Worm (Caenorhabditis elegans) whole organism, late embryonic: Measurements from ENCODE around the gene str-44.

Source experiments
- C08G9.2 ChIP-seq: sonication (generic microtip); optimal IDR thresholded peaks from 2 replicates; lab custom pipeline; 2016; ENCODE audit warnings: mild to moderate bottlenecking, missing genetic modification characterization, moderate library complexity, missing compliant biosample characterization
- K02D7.2 ChIP-seq: sonication (generic microtip); optimal IDR thresholded peaks from 2 replicates; lab custom pipeline; 2017; ENCODE audit warnings: mild to moderate bottlenecking, missing genetic modification characterization, missing compliant biosample characterization
- K09A11.1 ChIP-seq: sonication (generic microtip); optimal IDR thresholded peaks from 2 replicates; lab custom pipeline; 2017; ENCODE audit warnings: antibody characterized with exemption, mild to moderate bottlenecking, missing genetic modification characterization, missing compliant biosample characterization; ENCODE audit not compliant: insufficient read depth
- T23F11.4 ChIP-seq: fragments of 200-800 bp; sonication (Bioruptor generic); optimal IDR thresholded peaks from 2 replicates; lab custom pipeline; 2018; ENCODE audit warnings: mild to moderate bottlenecking, missing genetic modification characterization, missing compliant biosample characterization
- Y22D7AL.16 ChIP-seq: sonication (generic microtip); optimal IDR thresholded peaks from 2 replicates; lab custom pipeline; 2016; ENCODE audit warnings: missing genetic modification characterization, missing compliant biosample characterization
- ahr-1 ChIP-seq: sonication (generic microtip); optimal IDR thresholded peaks from 2 replicates; lab custom pipeline; 2016; ENCODE audit warnings: missing genetic modification characterization, missing compliant biosample characterization
- ama-1 ChIP-seq: fragments of 150-350 bp; optimal IDR thresholded peaks from 2 replicates; lab custom pipeline; 2014
- ceh-14 ChIP-seq: sonication (generic microtip); optimal IDR thresholded peaks from 2 replicates; lab custom pipeline; 2016; ENCODE audit warnings: missing genotype, missing genetic modification characterization, missing compliant biosample characterization
- ceh-18 ChIP-seq: sonication (generic microtip); optimal IDR thresholded peaks from 2 replicates; lab custom pipeline; 2016; ENCODE audit warnings: missing genetic modification characterization, missing compliant biosample characterization
- ceh-2 ChIP-seq: sonication (generic microtip); optimal IDR thresholded peaks from 2 replicates; lab custom pipeline; 2016; ENCODE audit warnings: missing genotype, missing genetic modification characterization, missing compliant biosample characterization
- ceh-22 ChIP-seq: sonication (generic microtip); optimal IDR thresholded peaks from 2 replicates; lab custom pipeline; 2017; ENCODE audit warnings: missing biosample characterization, missing genetic modification characterization
- ceh-30 ChIP-seq: fragments of 150-350 bp; optimal IDR thresholded peaks from 2 replicates; lab custom pipeline; 2014; ENCODE audit warnings: missing biosample characterization, missing genetic modification characterization
- ceh-34 ChIP-seq: sonication (generic microtip); optimal IDR thresholded peaks from 2 replicates; lab custom pipeline; 2016; ENCODE audit warnings: mild to moderate bottlenecking, missing genetic modification characterization, missing compliant biosample characterization
- dve-1 ChIP-seq: sonication (generic microtip); optimal IDR thresholded peaks from 2 replicates; lab custom pipeline; 2017; ENCODE audit warnings: antibody characterized with exemption, mild to moderate bottlenecking, missing genetic modification characterization, missing compliant biosample characterization
- elt-4 ChIP-seq: sonication (generic microtip); optimal IDR thresholded peaks from 2 replicates; lab custom pipeline; 2016; ENCODE audit warnings: missing genetic modification characterization, missing compliant biosample characterization
- ets-4 ChIP-seq: sonication (generic microtip); optimal IDR thresholded peaks from 2 replicates; lab custom pipeline; 2016; ENCODE audit warnings: missing genetic modification characterization, missing compliant biosample characterization
- fkh-10 ChIP-seq: fragments of 150-350 bp; optimal IDR thresholded peaks from 2 replicates; lab custom pipeline; 2014; ENCODE audit warnings: missing biosample characterization, missing genetic modification reagents, missing genetic modification characterization
- fkh-6 ChIP-seq: sonication (generic microtip); optimal IDR thresholded peaks from 2 replicates; lab custom pipeline; 2016; ENCODE audit warnings: missing genetic modification characterization, missing compliant biosample characterization
- hlh-13 ChIP-seq: fragments of 200-800 bp; sonication (Bioruptor generic); optimal IDR thresholded peaks from 2 replicates; lab custom pipeline; 2018; ENCODE audit warnings: mild to moderate bottlenecking, missing genetic modification characterization, missing compliant biosample characterization
- lim-6 ChIP-seq: sonication (generic microtip); optimal IDR thresholded peaks from 2 replicates; lab custom pipeline; 2016; ENCODE audit warnings: missing genetic modification characterization, missing compliant biosample characterization
- nfya-1 ChIP-seq: sonication (generic microtip); optimal IDR thresholded peaks from 2 replicates; lab custom pipeline; 2017; ENCODE audit warnings: missing genetic modification characterization, mild to moderate bottlenecking, missing compliant biosample characterization, antibody characterized with exemption, moderate library complexity
- nhr-11 ChIP-seq: fragments of 150-350 bp; optimal IDR thresholded peaks from 2 replicates; lab custom pipeline; 2014; ENCODE audit warnings: missing biosample characterization, missing genetic modification characterization
- nhr-232 ChIP-seq: sonication (generic microtip); optimal IDR thresholded peaks from 2 replicates; lab custom pipeline; 2016; ENCODE audit warnings: missing genetic modification characterization, missing compliant biosample characterization
- rnt-1 ChIP-seq: sonication (generic microtip); optimal IDR thresholded peaks from 2 replicates; lab custom pipeline; 2016; ENCODE audit warnings: missing genetic modification characterization, missing compliant biosample characterization
- sdc-2 ChIP-seq: sonication (generic microtip); optimal IDR thresholded peaks from 2 replicates; lab custom pipeline; 2016; ENCODE audit warnings: missing genotype, missing genetic modification characterization, missing compliant biosample characterization
- sox-2 ChIP-seq: fragments of 200-800 bp; sonication (Bioruptor generic); IDR thresholded peaks from 2 replicates; pipeline ENCODE4 v1.3.6; 2022; ENCODE audit warnings: missing genetic modification reagents, missing genetic modification characterization, missing compliant biosample characterization
- sox-4 ChIP-seq: sonication (generic microtip); optimal IDR thresholded peaks from 2 replicates; lab custom pipeline; 2017; ENCODE audit warnings: mild to moderate bottlenecking, missing genetic modification characterization, inconsistent platforms, missing compliant biosample characterization
- syd-9 ChIP-seq: sonication (generic microtip); optimal IDR thresholded peaks from 2 replicates; lab custom pipeline; 2016; ENCODE audit warnings: mild to moderate bottlenecking, missing genetic modification characterization, moderate library complexity, missing compliant biosample characterization
- tbx-2 ChIP-seq: sonication (generic microtip); optimal IDR thresholded peaks from 2 replicates; lab custom pipeline; 2016; ENCODE audit warnings: missing genetic modification characterization, missing compliant biosample characterization
- ttx-3 ChIP-seq: sonication (generic microtip); optimal IDR thresholded peaks from 2 replicates; lab custom pipeline; 2016; ENCODE audit warnings: missing genetic modification reagents, missing genetic modification characterization, missing compliant biosample characterization
- unc-3 ChIP-seq, 2 experiments: fragments of 200-800 bp in 1 of 2; sonication (Bioruptor generic) in 1 of 2; sonication (generic microtip) in 1 of 2; conservative IDR thresholded peaks in 1 of 2; optimal IDR thresholded peaks in 1 of 2; 2 replicates each; pipeline versions ENCODE4 v1.3.6 to Lab custom; 2016 to 2022; ENCODE audit warnings: missing compliant biosample characterization in 2 of 2, missing genetic modification characterization in 2 of 2, missing genetic modification reagents in 1 of 2
- unc-55 ChIP-seq: sonication (generic microtip); optimal IDR thresholded peaks from 2 replicates; lab custom pipeline; 2017; ENCODE audit warnings: missing biosample characterization, missing genetic modification reagents, missing genetic modification characterization
- unc-86 ChIP-seq: sonication (generic microtip); optimal IDR thresholded peaks from 2 replicates; lab custom pipeline; 2016; ENCODE audit warnings: missing genetic modification characterization, missing compliant biosample characterization
- zip-5 ChIP-seq: sonication (generic microtip); optimal IDR thresholded peaks from 2 replicates; lab custom pipeline; 2016; ENCODE audit warnings: missing genetic modification characterization, missing compliant biosample characterization

Gene str-44

ce11 chrIV:7208961-7209360 lies 32.0 kb downstream of the str-44 start (continued):
- TF ChIP-seq unc-3 (GFP tag; conservative IDR thresholded peaks at IDR 0.05; lab: Robert Waterston, UW) (no peak), unc-3 (tag; optimal IDR thresholded peaks at IDR 0.05; lab: Kevin White, UChicago) (no peak), sdc-2 (no peak), ceh-22 (no peak)

- no peak for TF ChIP-seq nhr-232
- TF ChIP-seq nfya-1 (tag; lab: Kevin White, UChicago): no peak
- no peak for TF ChIP-seq rnt-1 (tag; lab: Kevin White, UChicago)
- TF ChIP-seq ama-1: no peak
- TF ChIP-seq sox-4 (tag; lab: Kevin White, UChicago): no peak
- TF ChIP-seq unc-55 (GFP tag; lab: Kevin White, UChicago): no peak
- no peak for TF ChIP-seq fkh-6 (tag; lab: Kevin White, UChicago)
- no peak for TF ChIP-seq ttx-3 (tag; lab: Kevin White, UChicago)
- TF ChIP-seq ceh-18 (tag; lab: Kevin White, UChicago): no peak
- no peak for TF ChIP-seq hlh-13
- TF ChIP-seq K09A11.1 (tag; lab: Kevin White, UChicago): no peak
- TF ChIP-seq K02D7.2: no peak
- no peak for TF ChIP-seq elt-4 (tag; lab: Kevin White, UChicago)
- TF ChIP-seq sox-2 (GFP tag; lab: Robert Waterston, UW): no peak
- TF ChIP-seq ets-4: no peak
- TF ChIP-seq, all 69 proteins: peak for 0
Observed at ce11 chrIV:7211313-7211712, 34.3 kb downstream of the str-44 start.

- TF ChIP-seq ahr-1 (tag; lab: Kevin White, UChicago): no peak
- no peak for TF ChIP-seq ttx-3 (tag; lab: Kevin White, UChicago)
- no peak for TF ChIP-seq unc-3 (GFP tag; conservative IDR thresholded peaks at IDR 0.05; lab: Robert Waterston, UW)
- TF ChIP-seq unc-3 (tag; optimal IDR thresholded peaks at IDR 0.05; lab: Kevin White, UChicago): no peak
Observed at ce11 chrIV:7212769-7213168, 35.8 kb downstream of the str-44 start.

- no peak for TF ChIP-seq ceh-2 (tag; lab: Kevin White, UChicago)
- no peak for TF ChIP-seq nfya-1 (tag; lab: Kevin White, UChicago)
- no peak for TF ChIP-seq syd-9 (tag; lab: Kevin White, UChicago)
- TF ChIP-seq unc-86: no peak
- TF ChIP-seq ahr-1 (tag; lab: Kevin White, UChicago): no peak
- TF ChIP-seq lim-6 (tag; lab: Kevin White, UChicago): no peak
- no peak for TF ChIP-seq ceh-14
- no peak for TF ChIP-seq sox-2 (GFP tag; lab: Robert Waterston, UW)
- TF ChIP-seq tbx-2 (tag; lab: Kevin White, UChicago): no peak
- TF ChIP-seq fkh-6 (tag; lab: Kevin White, UChicago): no peak
- no peak for TF ChIP-seq elt-4 (tag; lab: Kevin White, UChicago)
- TF ChIP-seq T23F11.4: no peak
- no peak for TF ChIP-seq zip-5 (tag; lab: Kevin White, UChicago)
- TF ChIP-seq dve-1 (tag; lab: Kevin White, UChicago): no peak
- TF ChIP-seq Y22D7AL.16 (tag; lab: Kevin White, UChicago): no peak
- no peak for TF ChIP-seq ceh-34 (tag; lab: Kevin White, UChicago)
- TF ChIP-seq nhr-11: no peak
- no peak for TF ChIP-seq ceh-30 (tag; lab: Kevin White, UChicago)
- no peak for TF ChIP-seq sdc-2
Observed at ce11 chrIV:7216210-7216609, 39.2 kb downstream of the str-44 start.

ce11 chrIV:7219398-7220087 lies 42.6 kb downstream of the str-44 start, which contains the start of the genes glb-23 and R13A1.1:
glb-23 (minus strand) TSS chrIV:7219498.
R13A1.1 (plus strand) TSS chrIV:7220037.
- TF ChIP-seq unc-3 (GFP tag; conservative IDR thresholded peaks at IDR 0.05; lab: Robert Waterston, UW): no peak
- no peak for TF ChIP-seq unc-3 (tag; optimal IDR thresholded peaks at IDR 0.05; lab: Kevin White, UChicago)
- no peak for TF ChIP-seq T23F11.4
- TF ChIP-seq C08G9.2 (tag; lab: Kevin White, UChicago): no peak
- TF ChIP-seq nhr-11: no peak
- TF ChIP-seq fkh-10 (GFP tag; lab: Kevin White, UChicago): no peak
- no peak for TF ChIP-seq ceh-14
- no peak for TF ChIP-seq dve-1 (tag; lab: Kevin White, UChicago)
- no peak for TF ChIP-seq ceh-18 (tag; lab: Kevin White, UChicago)
- TF ChIP-seq, all 69 proteins: peak for 0
